Worm (Caenorhabditis elegans): ENCODE results near the gene F21C10.10.

The F21C10.10 gene

ce11 chrV:9078067-9078581 is 17.9 kb upstream of the F21C10.10 start:
- TF ChIP-seq unc-55 (GFP tag; optimal IDR thresholded peaks at IDR 0.05) = no peak
- TF ChIP-seq pros-1 (tag; optimal IDR thresholded peaks at IDR 0.05) = no peak
- TF ChIP-seq unc-86 (tag; optimal IDR thresholded peaks at IDR 0.05) = no peak
- no peak for TF ChIP-seq ceh-24 (tag; optimal IDR thresholded peaks at IDR 0.05)
- TF ChIP-seq ceh-31 (tag; optimal IDR thresholded peaks at IDR 0.05) = no peak
- TF ChIP-seq unc-42 (tag; optimal IDR thresholded peaks at IDR 0.05) = no peak
- TF ChIP-seq ets-4 (tag; optimal IDR thresholded peaks at IDR 0.05) = no peak

- peak; percentile 73 for TF ChIP-seq elt-2 (tag; optimal IDR thresholded peaks at IDR 0.05)
- TF ChIP-seq tbx-7 (tag; optimal IDR thresholded peaks at IDR 0.05) = no peak
These were observed 17.1 kb upstream of the F21C10.10 start for ce11 chrV:9078815-9079525.

ce11 chrV:9079965-9080432 is 16.1 kb upstream of the F21C10.10 start:
- TF ChIP-seq ceh-22 (tag; optimal IDR thresholded peaks at IDR 0.05) = no peak
- TF ChIP-seq elt-2 (tag; optimal IDR thresholded peaks at IDR 0.05) = peak; percentile 44

ce11 chrV:9081410-9081809 is 14.7 kb upstream of the F21C10.10 start:
- TF ChIP-seq sox-4 (tag; optimal IDR thresholded peaks at IDR 0.05) (no peak), odd-2 (tag; optimal IDR thresholded peaks at IDR 0.05) (no peak), hlh-13 (GFP tag; optimal IDR thresholded peaks at IDR 0.05) (no peak), zip-5 (tag; optimal IDR thresholded peaks at IDR 0.05) (no peak), ceh-48 (tag; optimal IDR thresholded peaks at IDR 0.05) (no peak), ceh-14 (tag; optimal IDR thresholded peaks at IDR 0.05) (no peak), ama-1 (optimal IDR thresholded peaks at IDR 0.05) (no peak), pqm-1 (tag; optimal IDR thresholded peaks at IDR 0.05) (no peak), hlh-15 (tag; optimal IDR thresholded peaks at IDR 0.05) (no peak), unc-42 (tag; optimal IDR thresholded peaks at IDR 0.05) (no peak), elt-2 (tag; optimal IDR thresholded peaks at IDR 0.05) (no peak)

- TF ChIP-seq ahr-1 (tag; optimal IDR thresholded peaks at IDR 0.05) (no peak), ceh-9 (tag; optimal IDR thresholded peaks at IDR 0.05) (no peak), pat-9 (tag; optimal IDR thresholded peaks at IDR 0.05) (no peak), ceh-22 (tag; optimal IDR thresholded peaks at IDR 0.05) (no peak), pros-1 (tag; optimal IDR thresholded peaks at IDR 0.05) (no peak), sox-4 (tag; optimal IDR thresholded peaks at IDR 0.05) (no peak), syd-9 (tag; optimal IDR thresholded peaks at IDR 0.05) (no peak), pax-1 (tag; optimal IDR thresholded peaks at IDR 0.05) (no peak), hlh-6 (tag; optimal IDR thresholded peaks at IDR 0.05) (no peak), pag-3 (tag; optimal IDR thresholded peaks at IDR 0.05; ENCODE audit: borderline replicate concordance) (no peak), hlh-8 (tag; optimal IDR thresholded peaks at IDR 0.05) (no peak), hlh-13 (GFP tag; optimal IDR thresholded peaks at IDR 0.05) (no peak), mec-3 (tag; optimal IDR thresholded peaks at IDR 0.05; ENCODE audit: borderline replicate concordance) (no peak), Y22D7AL.16 (tag; optimal IDR thresholded peaks at IDR 0.05) (no peak), nfya-1 (tag; optimal IDR thresholded peaks at IDR 0.05) (no peak), nhr-232 (tag; optimal IDR thresholded peaks at IDR 0.05) (no peak), ceh-45 (GFP tag; IDR thresholded peaks at IDR 0.05) (no peak), K02D7.2 (tag; optimal IDR thresholded peaks at IDR 0.05) (no peak), ceh-19 (GFP tag; optimal IDR thresholded peaks at IDR 0.05) (no peak), ref-2 (tag; optimal IDR thresholded peaks at IDR 0.05) (no peak)
These were observed 13.7 kb upstream of the F21C10.10 start for ce11 chrV:9082350-9082749.
